Worm (Caenorhabditis elegans) whole organism, L4 larva: ENCODE results near the gene clec-67.
A peak's percentile ranks its signal among the peaks of the same experiment; 100 is the strongest.

Experiments used
- F44E2.7 ChIP-seq: fragments of 200-800 bp; sonication (Bioruptor generic); IDR thresholded peaks from 2 replicates; pipeline ENCODE4 v2.1.2; 2022; ENCODE audit warnings: missing genetic modification characterization, missing compliant biosample characterization
- T20F7.1 ChIP-seq: fragments of 200-800 bp; sonication (Bioruptor generic); optimal IDR thresholded peaks from 2 replicates; lab custom pipeline; 2018; ENCODE audit warnings: mild to moderate bottlenecking, missing genetic modification characterization, missing compliant biosample characterization
- T26A8.4 ChIP-seq: fragments of 200-800 bp; sonication (Bioruptor generic); IDR thresholded peaks from 2 replicates; pipeline ENCODE4 v1.3.6; 2022; ENCODE audit warnings: missing genetic modification characterization, missing compliant biosample characterization
- Y105C5A.15 ChIP-seq: fragments of 200-800 bp; sonication (Bioruptor generic); IDR thresholded peaks from 2 replicates; pipeline ENCODE4 v1.3.6; 2022; ENCODE audit warnings: missing genetic modification characterization, missing compliant biosample characterization
- ZK546.5 ChIP-seq, 2 experiments: sonication (generic microtip); optimal IDR thresholded peaks; 2 replicates each; lab custom pipeline; 2017; ENCODE audit warnings: missing biosample characterization in 2 of 2, missing genetic modification characterization in 2 of 2
- ama-1 ChIP-seq: fragments of 150-350 bp; optimal IDR thresholded peaks from 2 replicates; lab custom pipeline; 2014; ENCODE audit warnings: inconsistent platforms, mixed read lengths
- arid-1 ChIP-seq: fragments of 200-800 bp; sonication (Bioruptor generic); conservative IDR thresholded peaks from 2 replicates; pipeline ENCODE4 v1.3.6; 2022; ENCODE audit warnings: missing genetic modification reagents, missing genetic modification characterization, missing compliant biosample characterization
- attf-4 ChIP-seq: sonication (generic microtip); optimal IDR thresholded peaks from 3 replicates; lab custom pipeline; 2017; ENCODE audit warnings: missing biosample characterization, missing genetic modification characterization
- ceh-20 ChIP-seq: fragments of 200-800 bp; sonication (Bioruptor generic); IDR thresholded peaks from 2 replicates; pipeline ENCODE4 v1.3.6; 2022; ENCODE audit warnings: missing genetic modification reagents, missing genetic modification characterization, missing compliant biosample characterization
- ceh-28 ChIP-seq: fragments of 150-350 bp; optimal IDR thresholded peaks from 2 replicates; lab custom pipeline; 2014; ENCODE audit warnings: missing biosample characterization, missing genetic modification reagents, missing genetic modification characterization
- ceh-32 ChIP-seq: sonication (generic microtip); optimal IDR thresholded peaks from 2 replicates; lab custom pipeline; 2016; ENCODE audit warnings: mild to moderate bottlenecking, missing genetic modification characterization, missing compliant biosample characterization; ENCODE audit not compliant: poor library complexity
- cey-2 ChIP-seq: sonication (generic microtip); optimal IDR thresholded peaks from 3 replicates; lab custom pipeline; 2017; ENCODE audit warnings: missing genetic modification characterization, mild to moderate bottlenecking, missing compliant biosample characterization, antibody characterized with exemption, borderline replicate concordance; ENCODE audit not compliant: insufficient read depth
- daf-12 ChIP-seq: fragments of 150-350 bp; optimal IDR thresholded peaks from 2 replicates; lab custom pipeline; 2014; ENCODE audit warnings: missing biosample characterization, missing genetic modification reagents, missing genetic modification characterization
- daf-19 ChIP-seq: fragments of 200-800 bp; sonication (Bioruptor generic); conservative IDR thresholded peaks from 2 replicates; pipeline ENCODE4 v1.3.6; 2022; ENCODE audit warnings: missing genetic modification characterization, missing compliant biosample characterization
- daf-8 ChIP-seq: fragments of 200-800 bp; sonication (Bioruptor generic); IDR thresholded peaks from 2 replicates; pipeline ENCODE4 v1.3.6; 2022; ENCODE audit warnings: missing genetic modification characterization, missing compliant biosample characterization
- dmd-6 ChIP-seq: fragments of 200-800 bp; sonication (Bioruptor generic); IDR thresholded peaks from 2 replicates; pipeline ENCODE4 v1.3.6; 2022; ENCODE audit warnings: missing genetic modification reagents, missing genetic modification characterization, missing compliant biosample characterization
- dmd-8 ChIP-seq: fragments of 200-800 bp; sonication (Bioruptor generic); IDR thresholded peaks from 2 replicates; pipeline ENCODE4 v1.3.6; 2022; ENCODE audit warnings: missing genetic modification characterization, missing compliant biosample characterization
- dmd-9 ChIP-seq: fragments of 200-800 bp; sonication (Bioruptor generic); IDR thresholded peaks from 2 replicates; pipeline ENCODE4 v1.3.6; 2022; ENCODE audit warnings: missing genetic modification reagents, missing genetic modification characterization, missing compliant biosample characterization
- duxl-1 ChIP-seq: sonication (generic microtip); optimal IDR thresholded peaks from 2 replicates; lab custom pipeline; 2016; ENCODE audit warnings: mild to moderate bottlenecking, missing genetic modification characterization, moderate library complexity, missing compliant biosample characterization; ENCODE audit not compliant: poor library complexity
- egl-43 ChIP-seq: fragments of 200-800 bp; sonication (Bioruptor generic); IDR thresholded peaks from 2 replicates; pipeline ENCODE4 v1.3.6; 2022; ENCODE audit warnings: missing genetic modification reagents, missing genetic modification characterization, missing compliant biosample characterization
- fos-1 ChIP-seq: fragments of 150-350 bp; optimal IDR thresholded peaks from 2 replicates; lab custom pipeline; 2014; ENCODE audit warnings: missing biosample characterization, missing genetic modification characterization
- gei-8 ChIP-seq: fragments of 200-800 bp; sonication (Bioruptor generic); optimal IDR thresholded peaks from 2 replicates; lab custom pipeline; 2018; ENCODE audit warnings: mild to moderate bottlenecking, missing genetic modification characterization, missing compliant biosample characterization
- hif-1 ChIP-seq, 2 experiments: sonication (generic microtip); optimal IDR thresholded peaks; 2 replicates each; lab custom pipeline; 2016 to 2017; ENCODE audit warnings: missing compliant biosample characterization in 2 of 2, missing genetic modification characterization in 2 of 2, missing genetic modification reagents in 2 of 2, missing genotype in 2 of 2, mild to moderate bottlenecking in 1 of 2
- hlh-11 ChIP-seq: fragments of 200-800 bp; sonication (Bioruptor generic); optimal IDR thresholded peaks from 2 replicates; lab custom pipeline; 2018; ENCODE audit warnings: mild to moderate bottlenecking, missing genetic modification characterization, missing compliant biosample characterization
- lin-1 ChIP-seq: fragments of 200-800 bp; sonication (Bioruptor generic); IDR thresholded peaks from 2 replicates; pipeline ENCODE4 v1.3.6; 2022; ENCODE audit warnings: missing genetic modification reagents, missing genetic modification characterization, missing compliant biosample characterization
- lin-13 ChIP-seq: fragments of 150-350 bp; optimal IDR thresholded peaks from 2 replicates; lab custom pipeline; 2014; ENCODE audit warnings: missing biosample characterization, missing genetic modification reagents, missing genetic modification characterization
- lin-29 ChIP-seq: fragments of 200-800 bp; sonication (Bioruptor generic); IDR thresholded peaks from 2 replicates; pipeline ENCODE4 v1.3.6; 2022; ENCODE audit warnings: missing genetic modification reagents, missing genetic modification characterization, missing compliant biosample characterization
- lsy-2 ChIP-seq, 2 experiments: fragments of 150-350 bp in 1 of 2; sonication (generic microtip) in 1 of 2; optimal IDR thresholded peaks; 2 replicates each; lab custom pipeline; 2014 to 2017; ENCODE audit warnings: missing biosample characterization in 2 of 2, missing genetic modification characterization in 2 of 2
- madf-5 ChIP-seq, 2 experiments: fragments of 200-800 bp; sonication (Bioruptor generic); IDR thresholded peaks; 2 replicates each; pipeline ENCODE4 v1.3.6; 2022; ENCODE audit warnings: missing compliant biosample characterization in 2 of 2, missing genetic modification characterization in 2 of 2
- madf-9 ChIP-seq: fragments of 200-800 bp; sonication (Bioruptor generic); conservative IDR thresholded peaks from 2 replicates; pipeline ENCODE4 v1.3.6; 2022; ENCODE audit warnings: missing genetic modification reagents, missing genetic modification characterization, missing compliant biosample characterization
- mdl-1 ChIP-seq, 2 experiments: fragments of 150-350 bp in 1 of 2; sonication (generic microtip) in 1 of 2; optimal IDR thresholded peaks; 2 replicates each; lab custom pipeline; 2014 to 2017; ENCODE audit warnings: missing biosample characterization in 2 of 2, missing genetic modification characterization in 2 of 2
- mdt-29 ChIP-seq: fragments of 200-800 bp; sonication (Bioruptor generic); IDR thresholded peaks from 2 replicates; pipeline ENCODE4 v1.3.6; 2022; ENCODE audit warnings: missing genetic modification reagents, missing genetic modification characterization, missing compliant biosample characterization
- mxl-3 ChIP-seq: fragments of 200-800 bp; sonication (Bioruptor generic); optimal IDR thresholded peaks from 2 replicates; lab custom pipeline; 2018; ENCODE audit warnings: mild to moderate bottlenecking, missing genetic modification characterization, missing compliant biosample characterization
- nhr-10 ChIP-seq: fragments of 150-350 bp; optimal IDR thresholded peaks from 2 replicates; lab custom pipeline; 2014; ENCODE audit warnings: missing biosample characterization, missing genetic modification characterization
- nhr-111 ChIP-seq: fragments of 200-800 bp; sonication (Bioruptor generic); optimal IDR thresholded peaks from 2 replicates; lab custom pipeline; 2018; ENCODE audit warnings: mild to moderate bottlenecking, missing genetic modification characterization, missing compliant biosample characterization
- nhr-6 ChIP-seq: fragments of 150-350 bp; optimal IDR thresholded peaks from 2 replicates; lab custom pipeline; 2014; ENCODE audit warnings: missing biosample characterization, missing genetic modification characterization
- pha-4 ChIP-seq, 2 experiments: fragments of 150-350 bp in 1 of 2; fragments of 200-800 bp in 1 of 2; sonication (Bioruptor generic) in 1 of 2; IDR thresholded peaks in 1 of 2; optimal IDR thresholded peaks in 1 of 2; 2 replicates each; pipeline versions ENCODE4 v1.3.6 to Lab custom; 2014 to 2022; ENCODE audit warnings: missing genetic modification characterization in 2 of 2, missing genetic modification reagents in 2 of 2, missing biosample characterization in 1 of 2, missing compliant biosample characterization in 1 of 2
- php-3 ChIP-seq: fragments of 200-800 bp; sonication (Bioruptor generic); IDR thresholded peaks from 2 replicates; pipeline ENCODE4 v1.3.6; 2022; ENCODE audit warnings: missing genetic modification reagents, missing genetic modification characterization, missing compliant biosample characterization
- rbr-2 ChIP-seq: sonication (generic microtip); optimal IDR thresholded peaks from 2 replicates; lab custom pipeline; 2016; ENCODE audit warnings: missing genotype, missing genetic modification characterization, missing compliant biosample characterization
- saeg-2 ChIP-seq: fragments of 200-800 bp; sonication (Bioruptor generic); IDR thresholded peaks from 2 replicates; pipeline ENCODE4 v1.3.6; 2022; ENCODE audit warnings: missing genetic modification reagents, missing genetic modification characterization, missing compliant biosample characterization
- sdz-12 ChIP-seq: fragments of 200-800 bp; sonication (Bioruptor generic); optimal IDR thresholded peaks from 2 replicates; lab custom pipeline; 2018; ENCODE audit warnings: mild to moderate bottlenecking, missing genetic modification characterization, missing compliant biosample characterization
- skn-1 ChIP-seq: fragments of 150-350 bp; optimal IDR thresholded peaks from 2 replicates; lab custom pipeline; 2014; ENCODE audit warnings: missing biosample characterization, missing genetic modification characterization
- snpc-4 ChIP-seq: fragments of 150-350 bp; optimal IDR thresholded peaks from 2 replicates; lab custom pipeline; 2014; ENCODE audit warnings: missing biosample characterization, missing genetic modification characterization
- spr-1 ChIP-seq: sonication (generic microtip); optimal IDR thresholded peaks from 2 replicates; lab custom pipeline; 2016; ENCODE audit warnings: mild to moderate bottlenecking, missing genetic modification characterization, missing compliant biosample characterization
- tra-1 ChIP-seq: fragments of 200-800 bp; sonication (Bioruptor generic); IDR thresholded peaks from 2 replicates; pipeline ENCODE4 v1.3.6; 2022; ENCODE audit warnings: missing genetic modification reagents, missing genetic modification characterization, missing compliant biosample characterization
- unc-130 ChIP-seq: sonication (generic microtip); optimal IDR thresholded peaks from 2 replicates; lab custom pipeline; 2016; ENCODE audit warnings: missing genetic modification reagents, missing genetic modification characterization, missing compliant biosample characterization
- unc-39 ChIP-seq: sonication (generic microtip); optimal IDR thresholded peaks from 2 replicates; lab custom pipeline; 2017; ENCODE audit warnings: missing biosample characterization, missing genetic modification characterization
- unc-62 ChIP-seq, 3 experiments: fragments of 150-350 bp in 1 of 3; sonication (generic microtip); optimal IDR thresholded peaks in 2 of 3; peaks in 1 of 3; 1 replicate in 1 of 3; 2 replicates in 2 of 3; lab custom pipeline; 2014 to 2017; ENCODE audit warnings: missing biosample characterization in 3 of 3, missing genetic modification characterization in 3 of 3, missing genetic modification reagents in 3 of 3, missing genotype in 1 of 3
- zag-1 ChIP-seq: fragments of 150-350 bp; optimal IDR thresholded peaks from 2 replicates; lab custom pipeline; 2014; ENCODE audit warnings: missing biosample characterization, missing genetic modification characterization
- zfp-3 ChIP-seq: fragments of 200-800 bp; sonication (Bioruptor generic); conservative IDR thresholded peaks from 2 replicates; pipeline ENCODE4 v1.3.6; 2022; ENCODE audit warnings: missing genetic modification reagents, missing genetic modification characterization, missing compliant biosample characterization
- zip-2 ChIP-seq: fragments of 150-350 bp; optimal IDR thresholded peaks from 2 replicates; lab custom pipeline; 2014; ENCODE audit warnings: missing biosample characterization, missing genetic modification characterization

Gene clec-67

ce11 chrIV:3875260-3875659 lies 46.7 kb upstream of the clec-67 start:
- TF ChIP-seq hif-1 (tag; optimal IDR thresholded peaks at IDR 0.05; lab: Kevin White, UChicago) (peak in 1 of 2 experiments; percentile 41), saeg-2 (no peak), ama-1 (lab: Kevin White, UChicago) (no peak), arid-1 (GFP tag; lab: Robert Waterston, UW) (no peak), nhr-10 (tag; lab: Kevin White, UChicago) (no peak), php-3 (GFP tag; lab: Robert Waterston, UW) (peak; percentile 70), attf-4 (tag; lab: Kevin White, UChicago) (no peak), pha-4 (GFP tag; IDR thresholded peaks at IDR 0.05; lab: Robert Waterston, UW) (no peak), pha-4 (tag; optimal IDR thresholded peaks at IDR 0.05; lab: Kevin White, UChicago) (peak; percentile 38), hlh-11 (tag; lab: Kevin White, UChicago) (peak; percentile 73), daf-19 (no peak), madf-9 (GFP tag; lab: Robert Waterston, UW) (no peak), rbr-2 (tag; lab: Kevin White, UChicago) (peak; percentile 17), tra-1 (no peak), ZK546.5 (tag; optimal IDR thresholded peaks at IDR 0.05; lab: Kevin White, UChicago) (no peak), zfp-3 (GFP tag; lab: Robert Waterston, UW) (no peak), nhr-111 (GFP tag; lab: Kevin White, UChicago) (no peak), daf-12 (no peak), spr-1 (no peak), ceh-32 (no peak), F44E2.7 (GFP tag; lab: Robert Waterston, UW) (no peak), ceh-20 (GFP tag; lab: Robert Waterston, UW) (0 out of 2 replicates have a peak, but pooled peaks have one; percentile 45), daf-8 (GFP tag; lab: Robert Waterston, UW) (no peak), madf-5 (GFP tag; IDR thresholded peaks at IDR 0.05; lab: Robert Waterston, UW) (no peak), zag-1 (tag; lab: Kevin White, UChicago) (no peak), dmd-8 (no peak), dmd-6 (GFP tag; lab: Robert Waterston, UW) (peak; percentile 73), T26A8.4 (GFP tag; lab: Robert Waterston, UW) (no peak), gei-8 (GFP tag; lab: Kevin White, UChicago) (no peak), snpc-4 (tag; lab: Kevin White, UChicago) (no peak), lin-1 (GFP tag; lab: Robert Waterston, UW) (no peak), duxl-1 (no peak), unc-130 (GFP tag; lab: Kevin White, UChicago) (no peak), T20F7.1 (GFP tag; lab: Kevin White, UChicago) (no peak), dmd-9 (GFP tag; lab: Robert Waterston, UW) (no peak), mdt-29 (GFP tag; lab: Robert Waterston, UW) (no peak), sdz-12 (GFP tag; lab: Kevin White, UChicago) (no peak), lin-29 (GFP tag; lab: Robert Waterston, UW) (no peak), unc-62 (GFP tag; optimal IDR thresholded peaks at IDR 0.05 in 1 of 2; lab: Kevin White, UChicago) (no peak), unc-62 (tag; optimal IDR thresholded peaks at IDR 0.05; lab: Kevin White, UChicago) (no peak), mdl-1 (tag; optimal IDR thresholded peaks at IDR 0.05; lab: Kevin White, UChicago) (peak in 1 of 2 experiments; percentile 44), zip-2 (tag; lab: Kevin White, UChicago) (no peak), skn-1 (tag; lab: Kevin White, UChicago) (no peak), unc-39 (no peak), ceh-28 (tag; lab: Kevin White, UChicago) (no peak), fos-1 (no peak), nhr-6 (tag; lab: Kevin White, UChicago) (peak; percentile 86), egl-43 (no peak), cey-2 (tag; lab: Kevin White, UChicago) (no peak), lin-13 (GFP tag; lab: Kevin White, UChicago) (peak; percentile 42), mxl-3 (GFP tag; lab: Kevin White, UChicago) (no peak), Y105C5A.15 (GFP tag; lab: Robert Waterston, UW) (no peak), lsy-2 (tag; optimal IDR thresholded peaks at IDR 0.05; lab: Kevin White, UChicago) (no peak)
